Worm (Caenorhabditis elegans) whole organism, young adult: ENCODE measurements around the gene B0454.6.
"Not testable (repeated sequence)": the region's sequence is repeated elsewhere in the genome, so short reads cannot be mapped to it uniquely, and the experiment has no call there.

Source experiments
- B0019.2 ChIP-seq: fragments of 200-800 bp; sonication (Bioruptor generic); conservative IDR thresholded peaks from 2 replicates; pipeline ENCODE4 v1.3.6; 2022; ENCODE audit warnings: missing genetic modification reagents, missing genetic modification characterization, missing compliant biosample characterization
- B0035.1 ChIP-seq: sonication (generic microtip); optimal IDR thresholded peaks from 2 replicates; lab custom pipeline; 2016; ENCODE audit warnings: missing genetic modification characterization, mild to moderate bottlenecking, missing compliant biosample characterization, missing genotype, missing genetic modification reagents
- B0261.1 ChIP-seq: sonication (generic microtip); optimal IDR thresholded peaks from 2 replicates; lab custom pipeline; 2016; ENCODE audit warnings: mild to moderate bottlenecking, missing genetic modification characterization, moderate library complexity, missing compliant biosample characterization
- B0336.3 ChIP-seq: fragments of 200-800 bp; sonication (Bioruptor generic); IDR thresholded peaks from 2 replicates; pipeline ENCODE4 v1.3.6; 2022; ENCODE audit warnings: missing genetic modification characterization, missing compliant biosample characterization
- D2030.7 ChIP-seq: fragments of 200-800 bp; sonication (Bioruptor generic); IDR thresholded peaks from 2 replicates; pipeline ENCODE4 v1.3.6; 2022; ENCODE audit warnings: missing genetic modification reagents, missing genetic modification characterization, missing compliant biosample characterization
- F10E7.11 ChIP-seq: sonication (generic microtip); optimal IDR thresholded peaks from 2 replicates; lab custom pipeline; 2017; ENCODE audit warnings: mild to moderate bottlenecking, missing genetic modification characterization, moderate library complexity, missing compliant biosample characterization
- F49E8.2 ChIP-seq: sonication (generic microtip); optimal IDR thresholded peaks from 3 replicates; lab custom pipeline; 2017; ENCODE audit warnings: missing genetic modification characterization, mild to moderate bottlenecking, missing compliant biosample characterization, antibody characterized with exemption, moderate library complexity; ENCODE audit not compliant: insufficient read depth
- F55B11.4 ChIP-seq: sonication (generic microtip); optimal IDR thresholded peaks from 2 replicates; lab custom pipeline; 2016; ENCODE audit warnings: missing compliant biosample characterization, missing genetic modification characterization, borderline replicate concordance; ENCODE audit not compliant: insufficient read depth
- Y53G8AR.9 ChIP-seq: fragments of 200-800 bp; sonication (Bioruptor generic); conservative IDR thresholded peaks from 2 replicates; pipeline ENCODE4 v1.3.6; 2022; ENCODE audit warnings: missing genetic modification reagents, missing genetic modification characterization, missing compliant biosample characterization
- Y56A3A.18 ChIP-seq: fragments of 200-800 bp; sonication (Bioruptor generic); IDR thresholded peaks from 2 replicates; pipeline ENCODE4 v1.3.6; 2022; ENCODE audit warnings: missing genetic modification reagents, missing genetic modification characterization, missing compliant biosample characterization
- ZK185.1 ChIP-seq: sonication (generic microtip); optimal IDR thresholded peaks from 2 replicates; lab custom pipeline; 2016; ENCODE audit warnings: mild to moderate bottlenecking, missing genetic modification characterization, missing compliant biosample characterization; ENCODE audit not compliant: poor library complexity, severe bottlenecking
- akir-1 ChIP-seq: fragments of 200-800 bp; sonication (Bioruptor generic); optimal IDR thresholded peaks from 2 replicates; lab custom pipeline; 2018; ENCODE audit warnings: mild to moderate bottlenecking, missing genetic modification characterization, moderate library complexity, missing compliant biosample characterization
- athp-1 ChIP-seq: sonication (generic microtip); optimal IDR thresholded peaks from 2 replicates; lab custom pipeline; 2017; ENCODE audit warnings: mild to moderate bottlenecking, missing genetic modification characterization, missing compliant biosample characterization
- chd-7 ChIP-seq: sonication (generic microtip); optimal IDR thresholded peaks from 2 replicates; lab custom pipeline; 2016; ENCODE audit warnings: mild to moderate bottlenecking, missing genetic modification characterization, moderate library complexity, missing compliant biosample characterization
- dox-1 ChIP-seq: fragments of 200-800 bp; sonication (Bioruptor generic); IDR thresholded peaks from 2 replicates; pipeline ENCODE4 v1.3.6; 2022; ENCODE audit warnings: missing genetic modification reagents, missing genetic modification characterization, missing compliant biosample characterization
- egrh-3 ChIP-seq: fragments of 200-800 bp; sonication (Bioruptor generic); IDR thresholded peaks from 2 replicates; pipeline ENCODE4 v1.3.6; 2022; ENCODE audit warnings: missing genetic modification reagents, missing genetic modification characterization, missing compliant biosample characterization
- fkh-3 ChIP-seq: sonication (generic microtip); optimal IDR thresholded peaks from 2 replicates; lab custom pipeline; 2016; ENCODE audit warnings: mild to moderate bottlenecking, missing genetic modification characterization, missing compliant biosample characterization
- hmg-1.2 ChIP-seq: fragments of 200-800 bp; sonication (Bioruptor generic); IDR thresholded peaks from 2 replicates; pipeline ENCODE4 v1.3.6; 2022; ENCODE audit warnings: missing genetic modification reagents, missing genetic modification characterization, missing compliant biosample characterization
- lin-26 ChIP-seq: fragments of 200-800 bp; sonication (Bioruptor generic); IDR thresholded peaks from 2 replicates; pipeline ENCODE4 v1.3.6; 2022; ENCODE audit warnings: missing genetic modification reagents, missing genetic modification characterization, missing compliant biosample characterization
- lin-35 ChIP-seq, 3 experiments: fragments of 150-350 bp in 2 of 3; sonication (generic microtip) in 1 of 3; optimal IDR thresholded peaks; 2 replicates each; lab custom pipeline; 2014 to 2018; ENCODE audit warnings: missing biosample characterization in 3 of 3, missing genetic modification characterization in 3 of 3, missing genetic modification reagents in 3 of 3
- lsl-1 ChIP-seq: fragments of 200-800 bp; sonication (Bioruptor generic); optimal IDR thresholded peaks from 2 replicates; lab custom pipeline; 2018; ENCODE audit warnings: mild to moderate bottlenecking, missing genetic modification characterization, moderate library complexity, missing compliant biosample characterization
- madf-10 ChIP-seq: sonication (generic microtip); optimal IDR thresholded peaks from 2 replicates; lab custom pipeline; 2016; ENCODE audit warnings: mild to moderate bottlenecking, missing genetic modification characterization, missing compliant biosample characterization
- madf-3 ChIP-seq: fragments of 200-800 bp; sonication (Bioruptor generic); IDR thresholded peaks from 2 replicates; pipeline ENCODE4 v1.3.6; 2022; ENCODE audit warnings: missing genetic modification reagents, missing genetic modification characterization, missing compliant biosample characterization
- madf-6 ChIP-seq: fragments of 200-800 bp; sonication (Bioruptor generic); IDR thresholded peaks from 2 replicates; pipeline ENCODE4 v1.3.6; 2022; ENCODE audit warnings: missing genetic modification reagents, missing genetic modification characterization, missing compliant biosample characterization
- mel-28 ChIP-seq: sonication (generic microtip); optimal IDR thresholded peaks from 2 replicates; lab custom pipeline; 2016; ENCODE audit warnings: borderline replicate concordance, mild to moderate bottlenecking, missing genetic modification characterization, missing compliant biosample characterization
- pbrm-1 ChIP-seq: fragments of 200-800 bp; sonication (Bioruptor generic); IDR thresholded peaks from 2 replicates; pipeline ENCODE4 v1.3.6; 2022; ENCODE audit warnings: missing genetic modification reagents, missing genetic modification characterization, missing compliant biosample characterization
- pha-4 ChIP-seq: fragments of 150-350 bp; sonication (generic microtip); optimal IDR thresholded peaks from 2 replicates; lab custom pipeline; 2014; ENCODE audit warnings: missing biosample characterization, missing genetic modification reagents, missing genetic modification characterization
- rcor-1 ChIP-seq: fragments of 200-800 bp; sonication (Bioruptor generic); IDR thresholded peaks from 2 replicates; pipeline ENCODE4 v1.3.6; 2022; ENCODE audit warnings: missing genetic modification reagents, missing genetic modification characterization, missing compliant biosample characterization
- rpc-1 ChIP-seq, 2 experiments: fragments of 150-350 bp in 1 of 2; sonication (generic microtip) in 1 of 2; optimal IDR thresholded peaks; 2 replicates each; lab custom pipeline; 2014 to 2018; ENCODE audit warnings: missing biosample characterization in 1 of 2, missing genetic modification characterization in 1 of 2, missing genetic modification reagents in 1 of 2, missing genotype in 1 of 2
- sdz-38 ChIP-seq: sonication (generic microtip); optimal IDR thresholded peaks from 2 replicates; lab custom pipeline; 2016; ENCODE audit warnings: missing genotype, missing genetic modification characterization, missing compliant biosample characterization
- sea-2 ChIP-seq: fragments of 200-800 bp; sonication (Bioruptor generic); IDR thresholded peaks from 2 replicates; pipeline ENCODE4 v1.3.6; 2022; ENCODE audit warnings: missing genetic modification characterization, missing compliant biosample characterization
- snpc-4 ChIP-seq, 5 experiments: fragments of 150-350 bp in 1 of 5; sonication (generic microtip) in 4 of 5; optimal IDR thresholded peaks; 2 replicates each; lab custom pipeline; 2014 to 2018; ENCODE audit warnings: missing genetic modification characterization in 5 of 5, missing biosample characterization in 3 of 5, antibody characterized with exemption in 2 of 5, mild to moderate bottlenecking in 2 of 5, missing compliant biosample characterization in 2 of 5, missing genotype in 2 of 5, moderate library complexity in 2 of 5, missing genetic modification reagents in 1 of 5
- tbp1 ChIP-seq: fragments of 200-800 bp; sonication (Bioruptor generic); optimal IDR thresholded peaks from 2 replicates; lab custom pipeline; 2018; ENCODE audit warnings: mild to moderate bottlenecking, missing genetic modification characterization, missing compliant biosample characterization
- unc-62 ChIP-seq: fragments of 150-350 bp; optimal IDR thresholded peaks from 2 replicates; lab custom pipeline; 2014; ENCODE audit warnings: missing biosample characterization, missing genetic modification reagents, missing genetic modification characterization
- zfh-2 ChIP-seq: fragments of 200-800 bp; sonication (Bioruptor generic); conservative IDR thresholded peaks from 2 replicates; pipeline ENCODE4 v1.3.6; 2022; ENCODE audit warnings: missing genetic modification reagents, missing genetic modification characterization, missing compliant biosample characterization
- ztf-18 ChIP-seq: sonication (generic microtip); optimal IDR thresholded peaks from 2 replicates; lab custom pipeline; 2016; ENCODE audit warnings: missing genotype, mild to moderate bottlenecking, missing genetic modification characterization, missing compliant biosample characterization
- ztf-25 ChIP-seq: fragments of 200-800 bp; sonication (Bioruptor generic); IDR thresholded peaks from 2 replicates; pipeline ENCODE4 v1.3.6; 2022; ENCODE audit warnings: missing genetic modification reagents, missing genetic modification characterization, missing compliant biosample characterization
- ztf-26 ChIP-seq: sonication (generic microtip); optimal IDR thresholded peaks from 2 replicates; lab custom pipeline; 2017; ENCODE audit warnings: missing genetic modification characterization, missing compliant biosample characterization

B0454.6 gene

DNA sequence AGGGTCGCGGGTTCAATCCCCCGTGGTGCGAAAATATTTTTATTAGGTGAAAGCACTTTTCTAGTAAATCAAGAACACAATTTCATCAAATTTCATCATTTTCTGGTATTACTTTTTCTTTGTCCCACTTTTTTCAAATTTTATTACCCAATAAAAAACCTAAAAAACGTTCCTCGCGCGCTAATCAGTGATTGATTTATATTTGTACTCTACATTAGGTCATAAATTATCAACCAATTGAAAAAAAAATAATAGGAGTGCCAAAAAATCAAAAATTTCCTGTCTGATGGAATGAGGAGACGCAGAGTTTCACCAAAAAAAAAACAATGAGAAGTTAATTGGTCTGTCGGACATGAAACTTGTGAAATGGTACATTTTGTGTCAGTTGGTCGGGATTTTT lies 7.9 kb upstream of the B0454.6 start:
- TF ChIP-seq Y53G8AR.9 (GFP tag; lab: Robert Waterston, UW): no peak

ce11 chrII:3028264-3028663 lies 4.3 kb upstream of the B0454.6 start:
- TF ChIP-seq pha-4 (tag; lab: Kevin White, UChicago) (no peak), fkh-3 (tag; lab: Kevin White, UChicago) (no peak), lin-35 (GFP tag; optimal IDR thresholded peaks at IDR 0.05; lab: Kevin White, UChicago) (no peak), F55B11.4 (no peak), chd-7 (tag; lab: Kevin White, UChicago) (no peak)

DNA sequence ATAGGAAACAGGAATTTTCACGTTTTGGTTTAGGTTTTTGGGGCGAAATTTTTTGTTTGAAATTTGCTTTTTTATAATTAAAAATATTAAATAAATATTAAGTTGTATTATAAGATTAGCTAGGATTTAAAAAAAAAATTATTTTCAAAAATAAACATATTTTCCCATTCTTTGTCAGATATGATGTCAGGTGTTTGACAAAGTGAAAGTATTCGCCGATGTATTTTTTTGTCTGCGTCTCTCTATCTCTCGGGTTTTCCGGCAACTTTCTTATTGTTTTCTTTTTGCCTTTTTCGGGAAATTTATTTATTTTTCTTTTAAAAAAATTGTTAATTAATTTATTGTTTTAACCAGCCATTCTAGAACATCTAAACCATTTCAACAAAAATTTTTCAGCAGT lies 2.2 kb upstream of the B0454.6 start:
- TF ChIP-seq F49E8.2 (tag; lab: Kevin White, UChicago): no peak
- no peak for TF ChIP-seq Y56A3A.18 (GFP tag; lab: Robert Waterston, UW)
- no peak for TF ChIP-seq D2030.7 (GFP tag; lab: Robert Waterston, UW)
- no peak for TF ChIP-seq akir-1 (GFP tag; lab: Kevin White, UChicago)
- TF ChIP-seq B0336.3 (GFP tag; lab: Robert Waterston, UW): no peak

DNA sequence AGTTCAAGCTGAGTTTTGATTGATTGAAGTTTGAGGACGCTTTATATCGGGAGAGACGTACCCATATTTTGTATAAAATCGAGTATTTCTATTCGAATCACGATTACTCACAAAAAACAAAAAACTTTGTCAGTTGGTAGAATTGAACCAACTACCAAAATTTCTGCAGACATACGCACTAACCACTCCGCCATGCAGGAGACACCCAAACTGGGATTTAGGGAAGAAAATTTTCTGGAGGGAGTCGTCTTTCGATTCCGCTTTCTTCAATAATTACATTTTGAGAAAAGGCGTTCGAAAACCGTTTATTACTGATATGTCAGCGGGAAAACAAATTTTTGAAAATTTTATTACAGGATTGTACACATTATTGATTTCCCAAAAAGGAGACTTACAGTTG lies 1.3 kb upstream of the B0454.6 start:
- TF ChIP-seq tbp1 (GFP tag; lab: Kevin White, UChicago) (peak; percentile 84), dox-1 (GFP tag; lab: Robert Waterston, UW) (0 out of 2 replicates have a peak, but pooled peaks have one; percentile 31), madf-6 (GFP tag; lab: Robert Waterston, UW) (peak; percentile 61; the same call in 1 of the 2 replicates), hmg-1.2 (GFP tag; lab: Robert Waterston, UW) (peak; percentile 31; the same call in 1 of the 2 replicates), B0261.1 (tag; lab: Kevin White, UChicago) (peak; percentile 66), rcor-1 (peak; percentile 37; the same call in 1 of the 2 replicates), snpc-4 (tag; optimal IDR thresholded peaks at IDR 0.05; lab: Kevin White, UChicago) (peak in 2 of 4 experiments; percentile 39 to 66), rpc-1 (optimal IDR thresholded peaks at IDR 0.05; lab: Kevin White, UChicago) (peak; percentile 26), rpc-1 (tag; optimal IDR thresholded peaks at IDR 0.05; lab: Kevin White, UChicago) (peak; percentile 52)
- TF ChIP-seq snpc-4 (GFP tag; optimal IDR thresholded peaks at IDR 0.05; lab: Kevin White, UChicago): not testable (repeated sequence)

ce11 chrII:3034914-3035313 lies 2.3 kb downstream of the B0454.6 start:
- no peak for TF ChIP-seq F10E7.11
- TF ChIP-seq zfh-2 (GFP tag; lab: Robert Waterston, UW): peak; percentile 68

- TF ChIP-seq athp-1 (tag; lab: Kevin White, UChicago) (no peak), egrh-3 (GFP tag; lab: Robert Waterston, UW) (no peak), sdz-38 (tag; lab: Kevin White, UChicago) (no peak), lsl-1 (GFP tag; lab: Kevin White, UChicago) (no peak), B0035.1 (tag; lab: Kevin White, UChicago) (no peak), madf-3 (GFP tag; lab: Robert Waterston, UW) (no peak), B0019.2 (GFP tag; lab: Robert Waterston, UW) (no peak), lin-35 (GFP tag; optimal IDR thresholded peaks at IDR 0.05; lab: Kevin White, UChicago) (no peak), sea-2 (GFP tag; lab: Robert Waterston, UW) (no peak), F55B11.4 (no peak), ZK185.1 (tag; lab: Kevin White, UChicago) (no peak), lin-26 (GFP tag; lab: Robert Waterston, UW) (no peak), rpc-1 (optimal IDR thresholded peaks at IDR 0.05; lab: Kevin White, UChicago) (no peak), rpc-1 (tag; optimal IDR thresholded peaks at IDR 0.05; lab: Kevin White, UChicago) (no peak), hmg-1.2 (GFP tag; lab: Robert Waterston, UW) (no peak), fkh-3 (tag; lab: Kevin White, UChicago) (no peak), ztf-25 (no peak), pbrm-1 (GFP tag; lab: Robert Waterston, UW) (no peak), unc-62 (no peak), mel-28 (tag; lab: Kevin White, UChicago) (no peak), madf-10 (no peak), ztf-26 (tag; lab: Kevin White, UChicago) (peak; percentile 80), ztf-18 (peak; percentile 89)
These were observed 3.8 kb downstream of the B0454.6 start for ce11 chrII:3036344-3036743.
